Fruit fly (Drosophila melanogaster): ENCODE measurements around the gene mh.

- no peak for TF ChIP-seq CG8478 (optimal IDR thresholded peaks at IDR 0.05)
- no peak for TF ChIP-seq usp (GFP tag; optimal IDR thresholded peaks at IDR 0.05)
- TF ChIP-seq psq (optimal IDR thresholded peaks at IDR 0.05) = no peak
- TF ChIP-seq Dll (optimal IDR thresholded peaks at IDR 0.05) = no peak
- TF ChIP-seq EcR (GFP tag; optimal IDR thresholded peaks at IDR 0.05) = no peak
- TF ChIP-seq pan (optimal IDR thresholded peaks at IDR 0.05) = no peak
Observed at dm6 chrX:15467402-15467941, 7.7 kb downstream of the mh start, which contains the start of the genes CG15642 and CG15641.

Measured in whole organism.